Worm (Caenorhabditis elegans) whole organism, L2 larva: Measurements from ENCODE around the gene sto-4.

ENCODE experiments used
- C34F6.9 ChIP-seq: fragments of 150-350 bp; optimal IDR thresholded peaks from 2 replicates; lab custom pipeline; 2014; ENCODE audit warnings: missing biosample characterization, missing genetic modification characterization
- F13H6.1 ChIP-seq: sonication (generic microtip); optimal IDR thresholded peaks from 2 replicates; lab custom pipeline; 2016; ENCODE audit warnings: missing genetic modification characterization, missing compliant biosample characterization
- R02D3.7 ChIP-seq: fragments of 150-350 bp; optimal IDR thresholded peaks from 2 replicates; lab custom pipeline; 2014; ENCODE audit warnings: missing biosample characterization, missing genetic modification characterization
- Y55F3AM.14 ChIP-seq: fragments of 200-800 bp; sonication (Bioruptor generic); optimal IDR thresholded peaks from 2 replicates; lab custom pipeline; 2018; ENCODE audit warnings: mild to moderate bottlenecking, missing genetic modification characterization, missing compliant biosample characterization
- aly-2 ChIP-seq: fragments of 150-350 bp; optimal IDR thresholded peaks from 2 replicates; lab custom pipeline; 2014; ENCODE audit warnings: missing biosample characterization, missing genetic modification characterization
- ama-1 ChIP-seq: fragments of 150-350 bp; optimal IDR thresholded peaks from 2 replicates; lab custom pipeline; 2018; ENCODE audit warnings: inconsistent platforms
- blmp-1 ChIP-seq: sonication (generic microtip); optimal IDR thresholded peaks from 2 replicates; lab custom pipeline; 2017; ENCODE audit warnings: missing genetic modification characterization, mild to moderate bottlenecking, missing compliant biosample characterization, antibody characterized with exemption, moderate library complexity; ENCODE audit not compliant: insufficient read depth
- ceh-82 ChIP-seq: fragments of 150-350 bp; optimal IDR thresholded peaks from 2 replicates; lab custom pipeline; 2014; ENCODE audit warnings: missing biosample characterization, missing genetic modification characterization
- crh-2 ChIP-seq: sonication (generic microtip); optimal IDR thresholded peaks from 2 replicates; lab custom pipeline; 2017; ENCODE audit warnings: missing biosample characterization, missing genetic modification characterization
- dmd-4 ChIP-seq: sonication (generic microtip); optimal IDR thresholded peaks from 2 replicates; lab custom pipeline; 2017; ENCODE audit warnings: missing biosample characterization, missing genetic modification characterization
- egl-27 ChIP-seq: sonication (generic microtip); optimal IDR thresholded peaks from 3 replicates; lab custom pipeline; 2017; ENCODE audit warnings: missing biosample characterization, missing genetic modification reagents, missing genetic modification characterization
- elt-1 ChIP-seq: fragments of 150-350 bp; optimal IDR thresholded peaks from 2 replicates; lab custom pipeline; 2014; ENCODE audit warnings: missing biosample characterization, missing genetic modification characterization
- fos-1 ChIP-seq: fragments of 150-350 bp; optimal IDR thresholded peaks from 2 replicates; lab custom pipeline; 2014; ENCODE audit warnings: missing biosample characterization, missing genetic modification characterization
- lin-11 ChIP-seq: fragments of 150-350 bp; sonication (generic microtip); optimal IDR thresholded peaks from 2 replicates; lab custom pipeline; 2014; ENCODE audit warnings: missing biosample characterization, missing genetic modification characterization, inconsistent platforms, mixed read lengths
- lsy-2 ChIP-seq, 2 experiments: fragments of 150-350 bp in 1 of 2; sonication (generic microtip) in 1 of 2; optimal IDR thresholded peaks; 2 replicates each; lab custom pipeline; 2014 to 2017; ENCODE audit warnings: missing biosample characterization in 2 of 2, missing genetic modification characterization in 2 of 2
- mbf-1 ChIP-seq: sonication (generic microtip); optimal IDR thresholded peaks from 2 replicates; lab custom pipeline; 2017; ENCODE audit warnings: missing biosample characterization, missing genetic modification characterization
- mdl-1 ChIP-seq, 2 experiments: fragments of 150-350 bp in 1 of 2; sonication (generic microtip) in 1 of 2; optimal IDR thresholded peaks; 2 replicates each; lab custom pipeline; 2017; ENCODE audit warnings: missing biosample characterization in 2 of 2, missing genetic modification characterization in 2 of 2
- nhr-11 ChIP-seq: fragments of 150-350 bp; optimal IDR thresholded peaks from 2 replicates; lab custom pipeline; 2014; ENCODE audit warnings: missing biosample characterization, missing genetic modification characterization
- nhr-129 ChIP-seq: fragments of 150-350 bp; optimal IDR thresholded peaks from 2 replicates; lab custom pipeline; 2014; ENCODE audit warnings: missing biosample characterization, missing genetic modification characterization
- nhr-21 ChIP-seq: fragments of 150-350 bp; optimal IDR thresholded peaks from 2 replicates; lab custom pipeline; 2014; ENCODE audit warnings: missing biosample characterization, missing genetic modification characterization
- nhr-23 ChIP-seq: fragments of 150-350 bp; optimal IDR thresholded peaks from 2 replicates; lab custom pipeline; 2014; ENCODE audit warnings: missing biosample characterization, missing genetic modification reagents, missing genetic modification characterization
- nhr-237 ChIP-seq: fragments of 150-350 bp; optimal IDR thresholded peaks from 2 replicates; lab custom pipeline; 2014; ENCODE audit warnings: missing biosample characterization, missing genetic modification characterization
- nhr-25 ChIP-seq: fragments of 150-350 bp; sonication (generic microtip); optimal IDR thresholded peaks from 3 replicates; lab custom pipeline; 2014; ENCODE audit warnings: missing biosample characterization, missing genetic modification characterization
- nhr-6 ChIP-seq: fragments of 150-350 bp; optimal IDR thresholded peaks from 2 replicates; lab custom pipeline; 2014; ENCODE audit warnings: missing biosample characterization, missing genetic modification characterization
- peb-1 ChIP-seq: fragments of 150-350 bp; optimal IDR thresholded peaks from 2 replicates; lab custom pipeline; 2014; ENCODE audit warnings: missing biosample characterization, missing genetic modification characterization
- skn-1 ChIP-seq: sonication (generic microtip); optimal IDR thresholded peaks from 2 replicates; lab custom pipeline; 2017; ENCODE audit warnings: missing biosample characterization, missing genetic modification characterization
- sma-9 ChIP-seq, 2 experiments: fragments of 150-350 bp in 1 of 2; sonication (generic microtip) in 1 of 2; optimal IDR thresholded peaks; 2 replicates each; lab custom pipeline; 2014 to 2016; ENCODE audit warnings: missing genetic modification characterization in 2 of 2, mild to moderate bottlenecking in 1 of 2, missing biosample characterization in 1 of 2, missing compliant biosample characterization in 1 of 2, missing genetic modification reagents in 1 of 2, moderate library complexity in 1 of 2
- snpc-4 ChIP-seq: fragments of 150-350 bp; optimal IDR thresholded peaks from 2 replicates; lab custom pipeline; 2014; ENCODE audit warnings: missing biosample characterization, missing genetic modification characterization
- unc-39 ChIP-seq: fragments of 150-350 bp; optimal IDR thresholded peaks from 2 replicates; lab custom pipeline; 2014; ENCODE audit warnings: missing biosample characterization, missing genetic modification characterization
- unc-55 ChIP-seq: fragments of 150-350 bp; sonication (generic microtip); optimal IDR thresholded peaks from 3 replicates; lab custom pipeline; 2014; ENCODE audit warnings: missing biosample characterization, missing genetic modification reagents, missing genetic modification characterization
- unc-62 ChIP-seq: fragments of 150-350 bp; optimal IDR thresholded peaks from 2 replicates; lab custom pipeline; 2014; ENCODE audit warnings: missing biosample characterization, missing genetic modification reagents, missing genetic modification characterization
- zag-1 ChIP-seq: fragments of 150-350 bp; optimal IDR thresholded peaks from 2 replicates; lab custom pipeline; 2014; ENCODE audit warnings: missing biosample characterization, missing genetic modification characterization
- ztf-1 ChIP-seq: fragments of 200-800 bp; sonication (Bioruptor generic); conservative IDR thresholded peaks from 2 replicates; pipeline ENCODE4 v1.3.6; 2022; ENCODE audit warnings: missing genetic modification characterization, missing compliant biosample characterization
- ztf-4 ChIP-seq: fragments of 150-350 bp; optimal IDR thresholded peaks from 2 replicates; lab custom pipeline; 2014; ENCODE audit warnings: missing biosample characterization, missing genetic modification characterization

Gene sto-4

DNA sequence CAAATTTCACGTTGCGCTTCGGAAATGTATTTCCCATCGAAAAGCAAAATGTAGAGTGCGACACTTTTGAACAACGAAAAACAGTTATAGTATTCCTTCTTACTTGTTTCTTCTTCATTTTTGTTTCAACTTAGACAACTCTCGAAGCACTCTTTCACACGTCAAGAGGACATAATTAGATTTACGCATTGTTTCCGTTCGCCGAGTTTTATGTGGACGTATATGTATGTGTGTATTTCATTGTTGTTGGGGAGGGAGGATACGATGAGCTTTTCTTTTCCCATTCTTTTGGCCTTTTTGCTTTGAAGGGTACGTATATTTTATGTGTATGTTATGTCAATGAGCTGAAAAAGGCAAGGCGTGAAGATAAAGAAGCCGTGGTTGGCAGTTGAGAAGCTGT, 13.4 kb upstream of the sto-4 start:
- TF ChIP-seq zag-1 (tag; lab: Kevin White, UChicago) (peak; percentile 27), peb-1 (tag; lab: Kevin White, UChicago) (no peak)

DNA sequence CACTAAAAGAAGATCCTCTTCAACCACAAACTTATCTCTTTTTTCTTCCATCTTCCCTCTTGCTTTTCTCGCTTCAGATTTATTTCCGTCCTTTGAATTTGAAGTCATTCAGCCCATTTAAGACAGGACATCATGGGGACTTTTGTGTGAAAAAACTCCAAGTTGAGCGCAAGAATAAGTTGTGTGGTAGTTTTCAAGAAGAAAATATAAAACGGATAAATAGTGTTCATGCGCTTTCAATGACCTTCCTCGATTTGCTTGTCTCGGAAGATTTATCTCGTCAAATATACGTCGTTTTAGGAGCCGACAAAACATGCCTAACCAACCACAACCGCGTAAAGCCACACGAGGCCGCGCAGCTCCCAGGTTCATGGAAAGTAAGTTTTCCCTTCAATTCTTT, 11.8 kb upstream of the sto-4 start, which contains the start of gene sto-6:
sto-6 (plus strand) TSS at position 301 of the 400 bp plus-strand sequence.
- TF ChIP-seq ztf-1 (GFP tag; lab: Robert Waterston, UW) (no peak), F13H6.1 (tag; lab: Kevin White, UChicago) (no peak)

DNA sequence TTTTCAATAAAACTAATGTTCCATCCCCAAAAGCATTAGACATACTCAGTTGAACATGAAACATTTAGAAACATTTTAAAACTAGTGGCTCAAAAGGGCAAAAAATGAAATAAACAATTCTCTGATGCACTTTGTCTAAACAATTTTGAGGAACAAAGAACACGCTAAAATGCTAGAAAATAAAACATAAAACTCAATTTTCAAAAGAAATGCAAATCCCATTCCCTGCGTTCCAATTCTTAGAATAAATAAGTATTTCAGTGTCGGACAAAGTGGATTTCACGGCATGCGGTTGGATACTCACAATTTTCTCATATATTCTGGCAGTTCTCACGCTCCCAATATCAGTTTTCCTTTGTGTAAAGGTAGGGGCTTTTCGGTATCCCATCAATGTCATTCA, 10.6 kb upstream of the sto-4 start:
- TF ChIP-seq egl-27 (no peak), nhr-237 (no peak), R02D3.7 (tag; lab: Kevin White, UChicago) (no peak), unc-62 (GFP tag; lab: Kevin White, UChicago) (no peak), nhr-11 (tag; lab: Kevin White, UChicago) (no peak), zag-1 (tag; lab: Kevin White, UChicago) (no peak), dmd-4 (tag; lab: Kevin White, UChicago) (no peak), ama-1 (lab: Kevin White, UChicago) (no peak), nhr-129 (tag; lab: Kevin White, UChicago) (no peak), mdl-1 (tag; optimal IDR thresholded peaks at IDR 0.05; lab: Kevin White, UChicago) (no peak), unc-55 (GFP tag; lab: Kevin White, UChicago) (no peak), Y55F3AM.14 (GFP tag; lab: Kevin White, UChicago) (no peak), ztf-4 (no peak), elt-1 (tag; lab: Kevin White, UChicago) (no peak), aly-2 (tag; lab: Kevin White, UChicago) (no peak), F13H6.1 (tag; lab: Kevin White, UChicago) (no peak), nhr-25 (tag; lab: Kevin White, UChicago) (no peak), crh-2 (tag; lab: Kevin White, UChicago) (no peak), lin-11 (no peak), skn-1 (tag; lab: Kevin White, UChicago) (no peak)

DNA sequence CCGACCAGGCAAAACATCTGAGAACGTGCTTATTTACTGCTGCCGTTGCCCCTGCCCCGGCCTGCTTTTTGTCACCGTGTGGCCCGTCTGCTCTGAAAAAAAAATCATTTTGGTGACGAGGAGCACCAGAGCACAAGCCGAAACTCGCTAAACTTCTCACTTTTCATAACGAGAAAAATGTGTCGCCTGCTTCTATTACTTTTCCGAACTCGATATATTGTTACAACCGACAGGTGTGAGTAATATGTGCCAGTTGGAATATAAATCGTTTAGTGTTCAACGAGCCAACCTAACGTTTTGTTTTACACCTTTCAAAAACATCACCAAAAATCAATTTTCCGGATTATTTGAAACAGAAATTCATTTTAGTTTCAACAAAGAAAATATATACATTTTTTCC, 6.2 kb upstream of the sto-4 start:
- TF ChIP-seq nhr-11 (tag; lab: Kevin White, UChicago) (no peak), lin-11 (no peak), mbf-1 (tag; lab: Kevin White, UChicago) (no peak), unc-62 (GFP tag; lab: Kevin White, UChicago) (no peak)

DNA sequence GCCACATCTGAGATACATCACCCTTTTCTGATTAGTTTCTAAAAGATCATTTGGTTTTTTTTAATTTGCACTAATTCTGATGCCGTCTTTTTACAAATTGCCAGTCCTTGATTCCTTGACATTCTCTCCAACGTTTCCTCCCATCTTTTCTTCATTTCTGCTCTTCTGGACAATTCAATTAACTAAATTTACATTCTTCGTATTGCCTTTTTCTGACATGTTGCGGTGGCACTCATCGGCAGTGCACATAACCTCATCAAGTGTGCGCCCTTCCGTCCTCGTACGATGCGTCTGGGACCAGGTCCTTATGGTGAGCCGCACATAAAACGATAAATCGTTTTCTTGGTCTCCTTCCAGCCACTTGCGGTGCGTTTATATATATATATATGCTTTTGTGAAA, 4.9 kb upstream of the sto-4 start:
- TF ChIP-seq unc-39 (tag; lab: Kevin White, UChicago), result no peak
- no peak for TF ChIP-seq nhr-21
- TF ChIP-seq C34F6.9 (tag; lab: Kevin White, UChicago), result no peak

DNA sequence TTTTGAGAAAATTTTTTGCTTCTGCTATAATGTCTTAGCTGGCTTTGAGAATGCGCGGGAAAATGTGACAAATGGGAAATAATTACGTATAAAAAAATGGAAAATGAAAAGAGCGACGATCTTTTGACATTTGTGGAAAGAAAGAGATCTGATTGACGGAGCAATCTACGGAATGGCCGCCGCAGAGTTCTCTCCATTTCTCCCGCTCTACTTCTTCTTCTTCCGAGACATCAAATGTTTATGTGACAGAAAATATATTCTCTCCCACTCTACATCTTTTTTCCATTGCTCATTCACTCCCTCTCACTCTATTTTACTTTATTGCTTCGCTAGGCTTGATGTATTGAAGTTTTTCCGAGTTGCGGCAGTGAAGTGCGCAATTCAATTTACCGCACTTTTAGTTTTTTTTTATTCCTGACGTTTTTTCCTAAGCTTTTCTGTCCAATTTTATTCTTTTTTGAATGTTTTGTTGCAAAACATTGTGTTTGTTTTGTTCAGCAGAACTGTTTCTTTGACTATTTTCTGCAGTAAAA, 3.4 kb upstream of the sto-4 start:
- TF ChIP-seq ceh-82 (tag; lab: Kevin White, UChicago) (no peak), unc-55 (GFP tag; lab: Kevin White, UChicago) (peak; percentile 58), zag-1 (tag; lab: Kevin White, UChicago) (peak; percentile 60), nhr-129 (tag; lab: Kevin White, UChicago) (peak; percentile 24), lsy-2 (tag; optimal IDR thresholded peaks at IDR 0.05; lab: Kevin White, UChicago) (no peak), sma-9 (GFP tag; optimal IDR thresholded peaks at IDR 0.05; lab: Kevin White, UChicago) (peak; percentile 14), sma-9 (tag; optimal IDR thresholded peaks at IDR 0.05; lab: Kevin White, UChicago) (no peak), C34F6.9 (tag; lab: Kevin White, UChicago) (peak; percentile 48), egl-27 (peak; percentile 16)
- TF ChIP-seq, all 48 proteins: peak for 6

DNA sequence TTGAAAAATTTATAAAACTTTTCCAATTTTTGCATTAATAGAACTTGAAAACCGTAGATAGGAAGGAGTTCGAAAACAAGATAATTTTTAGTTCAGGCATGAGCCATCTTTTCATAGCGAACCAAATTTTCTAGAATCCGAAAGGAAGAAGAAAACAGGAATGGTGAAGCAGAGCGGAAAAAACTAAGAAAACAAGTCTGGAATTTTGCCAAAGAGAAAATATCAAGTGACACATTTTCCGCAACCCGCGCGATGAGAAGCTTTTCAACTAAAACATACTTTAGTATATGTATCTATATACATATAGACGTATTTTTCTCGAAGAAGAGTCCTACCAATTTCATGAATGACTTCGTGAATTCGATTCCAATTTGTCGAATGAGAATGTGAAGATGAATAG, 2.4 kb upstream of the sto-4 start:
- no peak for TF ChIP-seq fos-1
- no peak for TF ChIP-seq lsy-2 (tag; optimal IDR thresholded peaks at IDR 0.05; lab: Kevin White, UChicago)
- TF ChIP-seq zag-1 (tag; lab: Kevin White, UChicago), result no peak
- TF ChIP-seq blmp-1 (tag; lab: Kevin White, UChicago), result no peak
- TF ChIP-seq mbf-1 (tag; lab: Kevin White, UChicago), result no peak
- TF ChIP-seq snpc-4, result no peak
- TF ChIP-seq nhr-23 (tag; lab: Kevin White, UChicago), result no peak
- TF ChIP-seq nhr-129 (tag; lab: Kevin White, UChicago), result no peak
- no peak for TF ChIP-seq nhr-6
- TF ChIP-seq C34F6.9 (tag; lab: Kevin White, UChicago), result no peak
- TF ChIP-seq ztf-4, result no peak
